Worm (Caenorhabditis elegans) whole organism, L4 larva: ENCODE measurements around the gene nas-16.

Source experiments
- ceh-62 ChIP-seq: sonication (generic microtip); optimal IDR thresholded peaks from 2 replicates; lab custom pipeline; 2017; ENCODE audit warnings: missing biosample characterization, missing genetic modification characterization
- ctbp-1 ChIP-seq: fragments of 200-800 bp; sonication (Bioruptor generic); IDR thresholded peaks from 2 replicates; pipeline ENCODE4 v1.3.6; 2022; ENCODE audit warnings: missing genetic modification reagents, missing genetic modification characterization, missing compliant biosample characterization
- hif-1 ChIP-seq, 2 experiments: sonication (generic microtip); optimal IDR thresholded peaks; 2 replicates each; lab custom pipeline; 2016 to 2017; ENCODE audit warnings: missing compliant biosample characterization in 2 of 2, missing genetic modification characterization in 2 of 2, missing genetic modification reagents in 2 of 2, missing genotype in 2 of 2, mild to moderate bottlenecking in 1 of 2
- nhr-237 ChIP-seq: sonication (generic microtip); optimal IDR thresholded peaks from 2 replicates; lab custom pipeline; 2017; ENCODE audit warnings: missing biosample characterization, missing genetic modification characterization
- unc-39 ChIP-seq: sonication (generic microtip); optimal IDR thresholded peaks from 2 replicates; lab custom pipeline; 2017; ENCODE audit warnings: missing biosample characterization, missing genetic modification characterization
- ztf-11 ChIP-seq: fragments of 150-350 bp; optimal IDR thresholded peaks from 2 replicates; lab custom pipeline; 2014; ENCODE audit warnings: missing biosample characterization, missing genetic modification characterization

DNA sequence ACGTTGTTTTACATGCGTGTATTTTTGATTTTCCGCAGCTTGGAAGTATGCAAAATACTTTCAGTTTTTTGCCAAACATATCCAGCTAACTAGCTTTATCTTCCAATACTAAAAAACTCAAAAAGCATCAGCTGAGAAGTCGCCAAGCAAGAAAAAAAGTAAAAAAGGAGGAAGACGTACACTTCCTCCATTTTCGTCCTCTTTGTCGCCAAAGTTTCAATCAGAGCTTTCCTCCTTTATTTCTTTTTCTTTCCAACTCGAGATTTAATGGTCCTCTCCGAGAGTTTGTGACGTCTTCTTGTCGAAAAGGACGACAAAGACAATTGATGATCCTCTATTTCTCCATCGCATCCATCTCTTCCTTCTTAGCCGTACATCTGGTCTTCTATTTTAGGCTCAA lies 11.5 kb upstream of the nas-16 start:
- TF ChIP-seq ctbp-1 (GFP tag; lab: Robert Waterston, UW): no peak
- TF ChIP-seq ztf-11: no peak
- TF ChIP-seq unc-39 (tag; lab: Kevin White, UChicago): no peak
- TF ChIP-seq hif-1 (tag; optimal IDR thresholded peaks at IDR 0.05; lab: Kevin White, UChicago): no peak
- no peak for TF ChIP-seq nhr-237 (tag; lab: Kevin White, UChicago)
- TF ChIP-seq ceh-62 (tag; lab: Kevin White, UChicago): no peak
